Fruit fly (Drosophila melanogaster) S2 (cell line): Measurements from ENCODE around the gene CG31674.

Source experiments
- CG8478 ChIP-seq: fragments of >200 bp; optimal IDR thresholded peaks from 2 replicates; lab custom pipeline; 2018
- CTCF ChIP-seq, 2 experiments: fragments of >200 bp; optimal IDR thresholded peaks; 2 replicates each; lab custom pipeline; 2018

DNA sequence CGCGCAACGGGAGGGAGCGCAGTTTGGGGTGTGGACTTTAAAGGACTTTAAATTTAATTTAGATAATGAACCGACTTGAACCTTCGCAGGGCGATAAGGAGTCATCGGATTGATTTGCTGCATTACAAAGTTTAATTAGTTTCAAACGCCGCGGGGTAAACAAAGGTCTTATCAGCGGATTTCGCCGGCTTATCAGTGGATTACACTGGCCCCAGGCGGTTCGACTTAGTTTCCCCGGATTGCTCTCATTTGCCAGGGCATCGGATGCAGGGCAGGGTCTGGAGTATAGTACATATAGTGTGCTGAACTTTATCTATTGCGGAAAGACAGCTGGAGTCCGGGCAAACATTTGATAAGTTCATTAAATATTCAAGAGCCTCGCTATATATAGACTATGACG is 47.4 kb downstream of the CG31674 start:
- TF ChIP-seq CG8478 (lab: Kevin White, UChicago) (no peak), CTCF (optimal IDR thresholded peaks at IDR 0.05; lab: Kevin White, UChicago) (no peak)
